Fruit fly (Drosophila melanogaster) whole organism, prepupa: ENCODE results near the gene nbs.

ENCODE experiments used
- CG1621 ChIP-seq: fragments of 200-800 bp; sonication (Bioruptor generic); optimal IDR thresholded peaks from 3 replicates; lab custom pipeline; 2018; ENCODE audit warnings: missing biosample characterization, mild to moderate bottlenecking, missing genetic modification characterization
- CG16779 ChIP-seq: fragments of 200-800 bp; sonication (Bioruptor generic); optimal IDR thresholded peaks from 3 replicates; lab custom pipeline; 2017; ENCODE audit warnings: missing biosample characterization, mild to moderate bottlenecking, missing genetic modification characterization
- CG7368 ChIP-seq: fragments of 200-800 bp; sonication (Bioruptor generic); optimal IDR thresholded peaks from 3 replicates; lab custom pipeline; 2016; ENCODE audit warnings: missing biosample characterization, missing genetic modification characterization
- cyc ChIP-seq: fragments of 200-800 bp; sonication (Bioruptor generic); optimal IDR thresholded peaks from 3 replicates; lab custom pipeline; 2016; ENCODE audit warnings: missing biosample characterization, missing genetic modification characterization

DNA sequence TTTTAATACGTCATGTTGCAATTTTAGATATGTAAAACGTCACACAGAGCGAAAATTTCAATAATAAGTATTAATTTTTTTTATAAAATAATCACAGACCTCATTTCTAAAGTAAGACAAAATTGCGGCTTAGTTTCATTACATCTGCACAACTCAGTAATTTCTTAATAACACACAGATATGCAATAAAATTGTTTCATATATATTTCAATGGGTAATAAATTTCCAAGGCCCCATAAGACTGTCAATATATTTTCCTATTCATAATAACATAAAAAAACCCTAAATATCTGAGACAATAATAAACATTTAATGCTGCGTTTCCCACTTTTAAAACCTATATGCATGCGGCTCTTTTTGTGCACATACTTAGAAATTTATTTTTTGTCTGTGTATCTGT is 27.3 kb downstream of the nbs start:
- TF ChIP-seq CG16779 (tag; lab: Kevin White, UChicago) (no peak), cyc (GFP tag; lab: Kevin White, UChicago) (no peak), CG7368 (GFP tag; lab: Kevin White, UChicago) (no peak), CG1621 (no peak)
